Worm (Caenorhabditis elegans): ENCODE data around the gene dlg-1.

- TF ChIP-seq efl-1 (optimal IDR thresholded peaks at IDR 0.05) (no peak), efl-1 (GFP tag; optimal IDR thresholded peaks at IDR 0.05 in 1 of 2) (no peak), zag-1 (tag; optimal IDR thresholded peaks at IDR 0.05) (no peak), unc-86 (tag; optimal IDR thresholded peaks at IDR 0.05) (no peak), snpc-4 (tag; optimal IDR thresholded peaks at IDR 0.05) (no peak), lsy-2 (tag; optimal IDR thresholded peaks at IDR 0.05) (peak in 1 of 2 experiments; percentile 7), nhr-12 (tag; optimal IDR thresholded peaks at IDR 0.05) (no peak)
Measured at ce11 chrX:5515459-5515858, 36.0 kb downstream of the dlg-1 start.
